Worm (Caenorhabditis elegans): Measurements from ENCODE around the gene ubh-4.

Gene ubh-4

DNA sequence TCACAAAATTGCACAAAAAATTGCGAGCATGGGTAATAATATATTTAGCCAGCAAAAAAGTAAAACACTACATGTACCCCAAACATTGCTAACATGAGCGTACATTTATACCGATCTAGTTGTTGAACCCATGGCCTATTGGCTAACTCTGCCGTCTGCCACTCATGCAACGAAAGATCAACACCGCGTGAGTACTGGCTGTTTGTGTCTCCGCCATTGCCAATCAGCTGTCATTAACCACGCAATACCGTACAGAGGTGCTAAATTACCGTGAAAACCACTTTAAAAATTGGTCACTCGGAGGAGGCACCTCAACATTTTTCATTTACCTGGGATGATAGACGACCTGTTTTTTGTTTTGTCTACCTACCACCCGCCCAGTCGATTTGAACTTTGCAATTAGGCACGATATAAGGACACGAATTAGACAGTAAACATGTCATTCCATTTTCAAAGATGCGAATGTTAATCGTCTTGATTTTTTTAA is 36.0 kb upstream of the ubh-4 start, which contains the start of gene K02C4.2 (continued):
- TF ChIP-seq daf-8 (GFP tag; IDR thresholded peaks at IDR 0.05) (no peak), skn-1 (tag; optimal IDR thresholded peaks at IDR 0.05) (no peak), Y75B8A.6 (GFP tag; IDR thresholded peaks at IDR 0.05) (no peak), aly-2 (tag; optimal IDR thresholded peaks at IDR 0.05) (no peak), nhr-41 (GFP tag; IDR thresholded peaks at IDR 0.05) (0 out of 2 replicates have a peak, but pooled peaks have one; percentile 53), snpc-4 (tag; optimal IDR thresholded peaks at IDR 0.05) (peak; percentile 12), madf-9 (GFP tag; conservative IDR thresholded peaks at IDR 0.05) (peak; percentile 68; the same call in 1 of the 2 replicates), hmg-1.1 (GFP tag; IDR thresholded peaks at IDR 0.05) (peak; percentile 82), lir-3 (tag; optimal IDR thresholded peaks at IDR 0.05) (peak; percentile 64), dve-1 (tag; optimal IDR thresholded peaks at IDR 0.05; ENCODE audit: insufficient read depth) (peak; percentile 73), R02D3.7 (tag; optimal IDR thresholded peaks at IDR 0.05) (peak; percentile 41), lim-7 (GFP tag; IDR thresholded peaks at IDR 0.05) (peak; percentile 92), unc-39 (tag; optimal IDR thresholded peaks at IDR 0.05) (no peak), egl-43 (GFP tag; IDR thresholded peaks at IDR 0.05) (peak; percentile 96), zip-11 (GFP tag; IDR thresholded peaks at IDR 0.05) (0 out of 2 replicates have a peak, but pooled peaks have one; percentile 17), nhr-6 (tag; optimal IDR thresholded peaks at IDR 0.05) (peak; percentile 76), pqm-1 (tag; optimal IDR thresholded peaks at IDR 0.05) (peak; percentile 28), attf-4 (tag; optimal IDR thresholded peaks at IDR 0.05) (no peak), lsy-2 (tag; optimal IDR thresholded peaks at IDR 0.05) (peak in 1 of 2 experiments; percentile 78), nhr-76 (tag; optimal IDR thresholded peaks at IDR 0.05) (no peak), fkh-10 (GFP tag; optimal IDR thresholded peaks at IDR 0.05) (no peak), spr-1 (tag; optimal IDR thresholded peaks at IDR 0.05) (peak; percentile 73), Y48G9A.11 (GFP tag; IDR thresholded peaks at IDR 0.05) (peak; percentile 80; the same call in 1 of the 2 replicates), gei-8 (GFP tag; optimal IDR thresholded peaks at IDR 0.05) (peak; percentile 82), jun-1 (tag; optimal IDR thresholded peaks at IDR 0.05) (peak; percentile 31), Y5F2A.4 (GFP tag; optimal IDR thresholded peaks at IDR 0.05) (peak; percentile 68), saeg-2 (GFP tag; IDR thresholded peaks at IDR 0.05) (0 out of 2 replicates have a peak, but pooled peaks have one; percentile 13), T26A8.4 (GFP tag; IDR thresholded peaks at IDR 0.05) (peak; percentile 84), unc-130 (GFP tag; optimal IDR thresholded peaks at IDR 0.05) (peak; percentile 40), mxl-2 (GFP tag; conservative IDR thresholded peaks at IDR 0.05) (no peak), vab-7 (GFP tag; IDR thresholded peaks at IDR 0.05) (peak; percentile 80), nhr-48 (tag; optimal IDR thresholded peaks at IDR 0.05) (peak; percentile 79), F10B5.3 (tag; optimal IDR thresholded peaks at IDR 0.05) (peak; percentile 18), mdl-1 (tag; optimal IDR thresholded peaks at IDR 0.05) (no peak), nhr-102 (tag; optimal IDR thresholded peaks at IDR 0.05) (peak; percentile 75), D1046.2 (GFP tag; IDR thresholded peaks at IDR 0.05) (peak; percentile 88), arid-1 (GFP tag; conservative IDR thresholded peaks at IDR 0.05) (peak; percentile 82), mes-2 (tag; optimal IDR thresholded peaks at IDR 0.05; ENCODE audit: poor library complexity, severe bottlenecking) (peak; percentile 89), hif-1 (tag; optimal IDR thresholded peaks at IDR 0.05) (peak in 1 of 2 experiments; percentile 39), dpl-1 (GFP tag; optimal IDR thresholded peaks at IDR 0.05) (peak; percentile 47), duxl-1 (tag; optimal IDR thresholded peaks at IDR 0.05; ENCODE audit: poor library complexity) (peak; percentile 92), ZK546.5 (tag; optimal IDR thresholded peaks at IDR 0.05) (no peak), fos-1 (tag; optimal IDR thresholded peaks at IDR 0.05) (no peak), dmd-6 (GFP tag; IDR thresholded peaks at IDR 0.05) (peak; percentile 83), zfp-3 (GFP tag; conservative IDR thresholded peaks at IDR 0.05) (peak; percentile 62; the same call in 1 of the 2 replicates), nhr-25 (tag; optimal IDR thresholded peaks at IDR 0.05; ENCODE audit: borderline replicate concordance, insufficient read depth) (peak; percentile 52), hlh-30 (tag; optimal IDR thresholded peaks at IDR 0.05; ENCODE audit: insufficient read depth) (peak; percentile 88), aha-1 (tag) (peak; percentile 95), mxl-3 (GFP tag; optimal IDR thresholded peaks at IDR 0.05) (peak; percentile 86), mep-1 (tag; optimal IDR thresholded peaks at IDR 0.05) (peak; percentile 83)

All from whole organism, L4 larva.